Worm (Caenorhabditis elegans) whole organism, L2 larva: Measurements from ENCODE around the gene spig-9.
A peak's percentile ranks its signal among the peaks of the same experiment; 100 is the strongest.

Experiments used
- C34F6.9 ChIP-seq: fragments of 150-350 bp; optimal IDR thresholded peaks from 2 replicates; lab custom pipeline; 2014; ENCODE audit warnings: missing biosample characterization, missing genetic modification characterization
- F13H6.1 ChIP-seq: sonication (generic microtip); optimal IDR thresholded peaks from 2 replicates; lab custom pipeline; 2016; ENCODE audit warnings: missing genetic modification characterization, missing compliant biosample characterization
- Y55F3AM.14 ChIP-seq: fragments of 200-800 bp; sonication (Bioruptor generic); optimal IDR thresholded peaks from 2 replicates; lab custom pipeline; 2018; ENCODE audit warnings: mild to moderate bottlenecking, missing genetic modification characterization, missing compliant biosample characterization
- ZK546.5 ChIP-seq: sonication (generic microtip); optimal IDR thresholded peaks from 2 replicates; lab custom pipeline; 2017; ENCODE audit warnings: missing biosample characterization, missing genetic modification characterization
- alr-1 ChIP-seq: fragments of 150-350 bp; optimal IDR thresholded peaks from 2 replicates; lab custom pipeline; 2014; ENCODE audit warnings: missing biosample characterization, missing genetic modification characterization
- aly-2 ChIP-seq: fragments of 150-350 bp; optimal IDR thresholded peaks from 2 replicates; lab custom pipeline; 2014; ENCODE audit warnings: missing biosample characterization, missing genetic modification characterization
- ama-1 ChIP-seq: fragments of 150-350 bp; optimal IDR thresholded peaks from 2 replicates; lab custom pipeline; 2018; ENCODE audit warnings: inconsistent platforms
- blmp-1 ChIP-seq: sonication (generic microtip); optimal IDR thresholded peaks from 2 replicates; lab custom pipeline; 2017; ENCODE audit warnings: missing genetic modification characterization, mild to moderate bottlenecking, missing compliant biosample characterization, antibody characterized with exemption, moderate library complexity; ENCODE audit not compliant: insufficient read depth
- ceh-16 ChIP-seq: fragments of 150-350 bp; optimal IDR thresholded peaks from 2 replicates; lab custom pipeline; 2014; ENCODE audit warnings: missing biosample characterization, missing genetic modification characterization
- ceh-82 ChIP-seq: fragments of 150-350 bp; optimal IDR thresholded peaks from 2 replicates; lab custom pipeline; 2014; ENCODE audit warnings: missing biosample characterization, missing genetic modification characterization
- crh-2 ChIP-seq: sonication (generic microtip); optimal IDR thresholded peaks from 2 replicates; lab custom pipeline; 2017; ENCODE audit warnings: missing biosample characterization, missing genetic modification characterization
- dmd-4 ChIP-seq: sonication (generic microtip); optimal IDR thresholded peaks from 2 replicates; lab custom pipeline; 2017; ENCODE audit warnings: missing biosample characterization, missing genetic modification characterization
- egl-27 ChIP-seq: sonication (generic microtip); optimal IDR thresholded peaks from 3 replicates; lab custom pipeline; 2017; ENCODE audit warnings: missing biosample characterization, missing genetic modification reagents, missing genetic modification characterization
- elt-1 ChIP-seq: fragments of 150-350 bp; optimal IDR thresholded peaks from 2 replicates; lab custom pipeline; 2014; ENCODE audit warnings: missing biosample characterization, missing genetic modification characterization
- elt-3 ChIP-seq: sonication (generic microtip); optimal IDR thresholded peaks from 2 replicates; lab custom pipeline; 2017; ENCODE audit warnings: missing biosample characterization, missing genetic modification characterization
- fos-1 ChIP-seq: fragments of 150-350 bp; optimal IDR thresholded peaks from 2 replicates; lab custom pipeline; 2014; ENCODE audit warnings: missing biosample characterization, missing genetic modification characterization
- gmeb-1 ChIP-seq: fragments of 150-350 bp; optimal IDR thresholded peaks from 2 replicates; lab custom pipeline; 2014; ENCODE audit warnings: missing biosample characterization, missing genetic modification characterization
- lin-11 ChIP-seq: fragments of 150-350 bp; sonication (generic microtip); optimal IDR thresholded peaks from 2 replicates; lab custom pipeline; 2014; ENCODE audit warnings: missing biosample characterization, missing genetic modification characterization, inconsistent platforms, mixed read lengths
- lin-13 ChIP-seq: fragments of 150-350 bp; optimal IDR thresholded peaks from 2 replicates; lab custom pipeline; 2014; ENCODE audit warnings: missing biosample characterization, missing genetic modification reagents, missing genetic modification characterization
- lin-39 ChIP-seq: fragments of 150-350 bp; optimal IDR thresholded peaks from 2 replicates; lab custom pipeline; 2014; ENCODE audit warnings: missing biosample characterization, missing genetic modification reagents, missing genetic modification characterization
- lsy-2 ChIP-seq, 2 experiments: fragments of 150-350 bp in 1 of 2; sonication (generic microtip) in 1 of 2; optimal IDR thresholded peaks; 2 replicates each; lab custom pipeline; 2014 to 2017; ENCODE audit warnings: missing biosample characterization in 2 of 2, missing genetic modification characterization in 2 of 2
- mab-5 ChIP-seq: fragments of 150-350 bp; optimal IDR thresholded peaks from 2 replicates; lab custom pipeline; 2014; ENCODE audit warnings: missing biosample characterization, missing genetic modification characterization
- mbf-1 ChIP-seq: sonication (generic microtip); optimal IDR thresholded peaks from 2 replicates; lab custom pipeline; 2017; ENCODE audit warnings: missing biosample characterization, missing genetic modification characterization
- mdl-1 ChIP-seq, 2 experiments: fragments of 150-350 bp in 1 of 2; sonication (generic microtip) in 1 of 2; optimal IDR thresholded peaks; 2 replicates each; lab custom pipeline; 2017; ENCODE audit warnings: missing biosample characterization in 2 of 2, missing genetic modification characterization in 2 of 2
- nhr-10 ChIP-seq: sonication (generic microtip); optimal IDR thresholded peaks from 2 replicates; lab custom pipeline; 2017; ENCODE audit warnings: missing biosample characterization, missing genetic modification characterization
- nhr-11 ChIP-seq: fragments of 150-350 bp; optimal IDR thresholded peaks from 2 replicates; lab custom pipeline; 2014; ENCODE audit warnings: missing biosample characterization, missing genetic modification characterization
- nhr-12 ChIP-seq: fragments of 150-350 bp; optimal IDR thresholded peaks from 2 replicates; lab custom pipeline; 2014; ENCODE audit warnings: missing biosample characterization, missing genetic modification characterization
- nhr-129 ChIP-seq: fragments of 150-350 bp; optimal IDR thresholded peaks from 2 replicates; lab custom pipeline; 2014; ENCODE audit warnings: missing biosample characterization, missing genetic modification characterization
- nhr-21 ChIP-seq: fragments of 150-350 bp; optimal IDR thresholded peaks from 2 replicates; lab custom pipeline; 2014; ENCODE audit warnings: missing biosample characterization, missing genetic modification characterization
- nhr-237 ChIP-seq: fragments of 150-350 bp; optimal IDR thresholded peaks from 2 replicates; lab custom pipeline; 2014; ENCODE audit warnings: missing biosample characterization, missing genetic modification characterization
- nhr-25 ChIP-seq: fragments of 150-350 bp; sonication (generic microtip); optimal IDR thresholded peaks from 3 replicates; lab custom pipeline; 2014; ENCODE audit warnings: missing biosample characterization, missing genetic modification characterization
- nhr-6 ChIP-seq: fragments of 150-350 bp; optimal IDR thresholded peaks from 2 replicates; lab custom pipeline; 2014; ENCODE audit warnings: missing biosample characterization, missing genetic modification characterization
- nhr-77 ChIP-seq: fragments of 150-350 bp; optimal IDR thresholded peaks from 2 replicates; lab custom pipeline; 2014; ENCODE audit warnings: missing biosample characterization, missing genetic modification characterization
- peb-1 ChIP-seq: fragments of 150-350 bp; optimal IDR thresholded peaks from 2 replicates; lab custom pipeline; 2014; ENCODE audit warnings: missing biosample characterization, missing genetic modification characterization
- sem-4 ChIP-seq: fragments of 150-350 bp; optimal IDR thresholded peaks from 2 replicates; lab custom pipeline; 2014; ENCODE audit warnings: missing biosample characterization, missing genetic modification reagents, missing genetic modification characterization
- skn-1 ChIP-seq: sonication (generic microtip); optimal IDR thresholded peaks from 2 replicates; lab custom pipeline; 2017; ENCODE audit warnings: missing biosample characterization, missing genetic modification characterization
- sma-3 ChIP-seq: sonication (generic microtip); optimal IDR thresholded peaks from 2 replicates; lab custom pipeline; 2016; ENCODE audit warnings: missing genetic modification reagents, missing genetic modification characterization, missing compliant biosample characterization
- sma-9 ChIP-seq, 2 experiments: fragments of 150-350 bp in 1 of 2; sonication (generic microtip) in 1 of 2; optimal IDR thresholded peaks; 2 replicates each; lab custom pipeline; 2014 to 2016; ENCODE audit warnings: missing genetic modification characterization in 2 of 2, mild to moderate bottlenecking in 1 of 2, missing biosample characterization in 1 of 2, missing compliant biosample characterization in 1 of 2, missing genetic modification reagents in 1 of 2, moderate library complexity in 1 of 2
- snpc-4 ChIP-seq: fragments of 150-350 bp; optimal IDR thresholded peaks from 2 replicates; lab custom pipeline; 2014; ENCODE audit warnings: missing biosample characterization, missing genetic modification characterization
- unc-39 ChIP-seq: fragments of 150-350 bp; optimal IDR thresholded peaks from 2 replicates; lab custom pipeline; 2014; ENCODE audit warnings: missing biosample characterization, missing genetic modification characterization
- unc-55 ChIP-seq: fragments of 150-350 bp; sonication (generic microtip); optimal IDR thresholded peaks from 3 replicates; lab custom pipeline; 2014; ENCODE audit warnings: missing biosample characterization, missing genetic modification reagents, missing genetic modification characterization
- unc-62 ChIP-seq: fragments of 150-350 bp; optimal IDR thresholded peaks from 2 replicates; lab custom pipeline; 2014; ENCODE audit warnings: missing biosample characterization, missing genetic modification reagents, missing genetic modification characterization
- zag-1 ChIP-seq: fragments of 150-350 bp; optimal IDR thresholded peaks from 2 replicates; lab custom pipeline; 2014; ENCODE audit warnings: missing biosample characterization, missing genetic modification characterization
- ztf-1 ChIP-seq: fragments of 200-800 bp; sonication (Bioruptor generic); conservative IDR thresholded peaks from 2 replicates; pipeline ENCODE4 v1.3.6; 2022; ENCODE audit warnings: missing genetic modification characterization, missing compliant biosample characterization
- ztf-11 ChIP-seq: sonication (generic microtip); optimal IDR thresholded peaks from 2 replicates; lab custom pipeline; 2017; ENCODE audit warnings: missing biosample characterization, missing genetic modification characterization
- ztf-4 ChIP-seq: fragments of 150-350 bp; optimal IDR thresholded peaks from 2 replicates; lab custom pipeline; 2014; ENCODE audit warnings: missing biosample characterization, missing genetic modification characterization

The spig-9 gene

DNA sequence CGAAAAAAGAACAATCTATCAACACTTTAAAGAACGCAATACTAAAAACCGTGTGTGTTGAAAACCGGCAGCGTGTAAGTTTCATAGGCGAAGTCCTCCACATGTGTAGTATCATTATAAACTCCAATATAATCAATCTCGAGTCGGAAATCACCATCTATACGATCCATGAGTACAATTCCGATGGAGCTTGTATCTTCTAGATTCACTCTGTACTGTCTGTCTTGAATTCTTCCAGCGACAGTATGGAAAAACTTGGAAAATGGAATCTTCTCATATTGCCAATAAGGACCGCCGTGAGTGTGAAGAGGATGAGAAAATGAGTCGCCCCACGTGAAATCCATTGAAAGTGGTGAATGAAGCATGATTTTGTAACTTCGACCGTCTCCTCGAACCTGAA, 44.7 kb downstream of the spig-9 start:
- TF ChIP-seq nhr-129: peak; percentile 1
- TF ChIP-seq ama-1 (lab: Kevin White, UChicago): peak; percentile 19
- no peak for TF ChIP-seq lin-39 (tag; lab: Kevin White, UChicago)
- peak in 1 of 2 experiments; percentile 11 for TF ChIP-seq lsy-2 (tag; optimal IDR thresholded peaks at IDR 0.05; lab: Kevin White, UChicago)
- no peak for TF ChIP-seq alr-1
- TF ChIP-seq nhr-21 (tag; lab: Kevin White, UChicago): peak; percentile 15
- TF ChIP-seq ztf-11 (tag; lab: Kevin White, UChicago): no peak
- TF ChIP-seq elt-1: no peak
- TF ChIP-seq ZK546.5 (tag; lab: Kevin White, UChicago): no peak
- no peak for TF ChIP-seq sma-9 (GFP tag; optimal IDR thresholded peaks at IDR 0.05; lab: Kevin White, UChicago)
- TF ChIP-seq sma-9 (tag; optimal IDR thresholded peaks at IDR 0.05; lab: Kevin White, UChicago): no peak
- TF ChIP-seq Y55F3AM.14 (GFP tag; lab: Kevin White, UChicago): peak; percentile 30
- no peak for TF ChIP-seq nhr-25
- no peak for TF ChIP-seq mbf-1 (tag; lab: Kevin White, UChicago)
- TF ChIP-seq sma-3: peak; percentile 25
- TF ChIP-seq ztf-1 (GFP tag; lab: Robert Waterston, UW): no peak

DNA sequence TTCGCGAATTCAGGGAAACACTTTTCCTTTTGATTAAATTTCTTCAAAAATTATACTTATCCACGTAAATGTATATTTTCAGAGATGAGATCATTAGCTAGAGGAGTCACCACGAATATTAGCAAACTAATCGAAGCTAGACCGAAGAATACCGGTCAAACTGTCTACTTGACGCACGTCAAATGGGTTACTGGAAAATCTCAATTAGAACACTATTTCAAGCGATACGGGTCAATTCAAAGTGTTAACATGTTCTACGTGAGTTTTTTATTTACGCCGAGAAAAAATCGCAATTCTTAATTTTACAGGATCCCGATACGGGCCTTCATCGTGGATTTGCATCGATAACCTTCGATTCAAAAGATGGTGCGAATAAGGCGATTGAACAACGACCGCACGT, 45.9 kb downstream of the spig-9 start, which contains the start of gene slrp-1:
slrp-1 (plus strand) TSS at position 83 of the 400 bp plus-strand sequence.
- TF ChIP-seq nhr-6 (no peak), crh-2 (tag; lab: Kevin White, UChicago) (no peak), ama-1 (lab: Kevin White, UChicago) (no peak), nhr-12 (tag; lab: Kevin White, UChicago) (no peak), ceh-82 (tag; lab: Kevin White, UChicago) (no peak), unc-62 (GFP tag; lab: Kevin White, UChicago) (no peak), skn-1 (tag; lab: Kevin White, UChicago) (no peak), nhr-25 (no peak), peb-1 (tag; lab: Kevin White, UChicago) (no peak), unc-39 (no peak), unc-55 (no peak)

ce11 chrV:13565197-13565596, 46.5 kb downstream of the spig-9 start:
- TF ChIP-seq unc-62 (GFP tag; lab: Kevin White, UChicago) (no peak), ztf-1 (GFP tag; lab: Robert Waterston, UW) (no peak), ceh-82 (tag; lab: Kevin White, UChicago) (peak; percentile 22), sem-4 (tag; lab: Kevin White, UChicago) (peak; percentile 61), elt-1 (no peak), Y55F3AM.14 (GFP tag; lab: Kevin White, UChicago) (no peak), sma-3 (peak; percentile 95), gmeb-1 (tag; lab: Kevin White, UChicago) (peak; percentile 88), lin-13 (GFP tag; lab: Kevin White, UChicago) (peak; percentile 68), lsy-2 (tag; optimal IDR thresholded peaks at IDR 0.05; lab: Kevin White, UChicago) (peak; percentile 47 to 91), mab-5 (peak; percentile 59), nhr-6 (no peak), dmd-4 (no peak), fos-1 (tag; lab: Kevin White, UChicago) (peak; percentile 88), blmp-1 (tag; lab: Kevin White, UChicago) (peak; percentile 75), ztf-11 (tag; lab: Kevin White, UChicago) (no peak), nhr-10 (tag; lab: Kevin White, UChicago) (no peak), ama-1 (lab: Kevin White, UChicago) (peak; percentile 76), nhr-25 (peak; percentile 94), nhr-12 (tag; lab: Kevin White, UChicago) (no peak), ztf-4 (tag; lab: Kevin White, UChicago) (peak; percentile 76), peb-1 (tag; lab: Kevin White, UChicago) (no peak), lin-11 (tag; lab: Kevin White, UChicago) (no peak), unc-39 (no peak), egl-27 (peak; percentile 4), crh-2 (tag; lab: Kevin White, UChicago) (peak; percentile 96), skn-1 (tag; lab: Kevin White, UChicago) (no peak), aly-2 (no peak), lin-39 (tag; lab: Kevin White, UChicago) (no peak), F13H6.1 (tag; lab: Kevin White, UChicago) (peak; percentile 87), ZK546.5 (tag; lab: Kevin White, UChicago) (no peak), snpc-4 (tag; lab: Kevin White, UChicago) (peak; percentile 83), nhr-11 (tag; lab: Kevin White, UChicago) (no peak), mbf-1 (tag; lab: Kevin White, UChicago) (no peak), unc-55 (peak; percentile 85), alr-1 (no peak), nhr-77 (tag; lab: Kevin White, UChicago) (no peak), zag-1 (tag; lab: Kevin White, UChicago) (peak; percentile 56), nhr-237 (no peak), sma-9 (GFP tag; optimal IDR thresholded peaks at IDR 0.05; lab: Kevin White, UChicago) (peak; percentile 89), sma-9 (tag; optimal IDR thresholded peaks at IDR 0.05; lab: Kevin White, UChicago) (no peak), nhr-21 (tag; lab: Kevin White, UChicago) (peak; percentile 96), nhr-129 (peak; percentile 98), elt-3 (tag; lab: Kevin White, UChicago) (no peak), mdl-1 (tag; optimal IDR thresholded peaks at IDR 0.05; lab: Kevin White, UChicago) (peak in 1 of 2 experiments; percentile 65), C34F6.9 (tag; lab: Kevin White, UChicago) (peak; percentile 98), ceh-16 (tag; lab: Kevin White, UChicago) (no peak)
